Worm (Caenorhabditis elegans): Measurements from ENCODE around the gene hgap-2.

hgap-2 gene

ce11 chrII:8701619-8702350, 17.1 kb upstream of the hgap-2 start, which contains the start of gene sphk-1:
Gene sphk-1, minus strand, starts transcription at chrII:8701669.
- TF ChIP-seq snpc-4 (tag; optimal IDR thresholded peaks at IDR 0.05) (no peak), lsy-2 (tag; optimal IDR thresholded peaks at IDR 0.05) (no peak), zfp-3 (GFP tag; conservative IDR thresholded peaks at IDR 0.05) (no peak), lin-15B (tag; optimal IDR thresholded peaks at IDR 0.05) (no peak), nhr-48 (tag; optimal IDR thresholded peaks at IDR 0.05) (no peak), cey-2 (tag; optimal IDR thresholded peaks at IDR 0.05; ENCODE audit: borderline replicate concordance, insufficient read depth) (no peak), arid-1 (GFP tag; conservative IDR thresholded peaks at IDR 0.05) (no peak), php-3 (GFP tag; IDR thresholded peaks at IDR 0.05) (no peak), sdz-12 (GFP tag; optimal IDR thresholded peaks at IDR 0.05) (no peak), egl-43 (GFP tag; IDR thresholded peaks at IDR 0.05) (no peak), nhr-11 (tag; optimal IDR thresholded peaks at IDR 0.05) (no peak), hlh-30 (tag; optimal IDR thresholded peaks at IDR 0.05; ENCODE audit: insufficient read depth) (no peak), dpl-1 (GFP tag; optimal IDR thresholded peaks at IDR 0.05) (no peak), fos-1 (tag; optimal IDR thresholded peaks at IDR 0.05) (no peak), daf-16 (GFP tag; optimal IDR thresholded peaks at IDR 0.05) (no peak), daf-16 (tag; optimal IDR thresholded peaks at IDR 0.05) (no peak), nhr-6 (tag; optimal IDR thresholded peaks at IDR 0.05) (no peak), daf-8 (GFP tag; IDR thresholded peaks at IDR 0.05) (no peak)

ce11 chrII:8701059-8701458, 16.3 kb upstream of the hgap-2 start:
- TF ChIP-seq hmg-1.1 (GFP tag; IDR thresholded peaks at IDR 0.05) (no peak), lsy-2 (tag; optimal IDR thresholded peaks at IDR 0.05) (peak in 1 of 2 experiments; percentile 84), egl-43 (GFP tag; IDR thresholded peaks at IDR 0.05) (no peak), unc-62 (GFP tag; optimal IDR thresholded peaks at IDR 0.05 in 1 of 2) (peak in 1 of 2 experiments; percentile 49), unc-62 (tag; optimal IDR thresholded peaks at IDR 0.05) (no peak), hlh-30 (tag; optimal IDR thresholded peaks at IDR 0.05; ENCODE audit: insufficient read depth) (no peak)

DNA sequence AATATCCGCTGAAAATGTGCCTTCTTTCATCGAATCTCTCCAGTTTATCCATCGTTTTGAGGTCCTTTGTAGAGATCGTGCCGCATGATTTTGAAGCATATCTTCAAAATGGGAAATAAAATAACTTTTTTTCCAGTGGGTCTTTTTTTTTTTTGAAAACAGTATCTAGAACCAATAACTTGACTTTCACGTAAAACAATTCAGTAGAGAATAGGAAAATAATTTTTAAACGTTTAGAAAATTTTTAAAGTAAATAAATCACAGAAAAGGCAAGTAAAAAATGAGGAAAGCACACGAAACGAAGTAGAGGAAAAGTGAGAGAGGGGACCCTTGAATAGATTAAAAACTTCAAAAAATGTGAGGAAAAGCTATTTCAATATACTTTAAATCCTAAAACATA, 14.1 kb upstream of the hgap-2 start, which contains the start of gene chdh-1:
TSS of gene chdh-1 (minus strand) at position 101 of the 400 bp plus-strand sequence.
- TF ChIP-seq zag-1 (tag; optimal IDR thresholded peaks at IDR 0.05) (no peak), unc-62 (GFP tag; optimal IDR thresholded peaks at IDR 0.05 in 1 of 2) (peak in 1 of 2 experiments; percentile 31), unc-62 (tag; optimal IDR thresholded peaks at IDR 0.05) (no peak), tag-97 (GFP tag; IDR thresholded peaks at IDR 0.05) (no peak), jun-1 (tag; optimal IDR thresholded peaks at IDR 0.05) (no peak), ama-1 (optimal IDR thresholded peaks at IDR 0.05) (peak; percentile 45)

ce11 chrII:8695783-8696182, 11.1 kb upstream of the hgap-2 start, which contains the start of gene C34C6.10:
Gene C34C6.10, minus strand, starts transcription at chrII:8695883.
- TF ChIP-seq ama-1 (optimal IDR thresholded peaks at IDR 0.05) (no peak), ZK546.5 (tag; optimal IDR thresholded peaks at IDR 0.05) (no peak), R02D3.7 (tag; optimal IDR thresholded peaks at IDR 0.05) (no peak), Y48G9A.11 (GFP tag; IDR thresholded peaks at IDR 0.05) (no peak), lin-13 (GFP tag; optimal IDR thresholded peaks at IDR 0.05) (no peak), fkh-10 (GFP tag; optimal IDR thresholded peaks at IDR 0.05) (no peak), gei-8 (GFP tag; optimal IDR thresholded peaks at IDR 0.05) (no peak), snpc-4 (tag; optimal IDR thresholded peaks at IDR 0.05) (no peak), ces-1 (GFP tag; optimal IDR thresholded peaks at IDR 0.05) (no peak), hmg-1.1 (GFP tag; IDR thresholded peaks at IDR 0.05) (no peak), zip-2 (tag; optimal IDR thresholded peaks at IDR 0.05) (no peak), zfp-3 (GFP tag; conservative IDR thresholded peaks at IDR 0.05) (no peak), nhr-102 (tag; optimal IDR thresholded peaks at IDR 0.05) (no peak), dmd-6 (GFP tag; IDR thresholded peaks at IDR 0.05) (no peak), F44E2.7 (GFP tag; IDR thresholded peaks at IDR 0.05) (no peak)
